Worm (Caenorhabditis elegans) whole organism, early embryonic: ENCODE results near the gene F09C6.12.

Experiments
- F13C5.2 ChIP-seq: sonication (generic microtip); optimal IDR thresholded peaks from 2 replicates; lab custom pipeline; 2017; ENCODE audit warnings: mild to moderate bottlenecking, missing genetic modification characterization, inconsistent platforms, missing compliant biosample characterization
- aly-1 ChIP-seq: sonication (generic microtip); optimal IDR thresholded peaks from 2 replicates; lab custom pipeline; 2016; ENCODE audit warnings: missing genetic modification characterization, missing compliant biosample characterization
- ama-1 ChIP-seq: fragments of 150-350 bp; optimal IDR thresholded peaks from 2 replicates; lab custom pipeline; 2014
- ets-7 ChIP-seq: sonication (generic microtip); optimal IDR thresholded peaks from 2 replicates; lab custom pipeline; 2016; ENCODE audit warnings: missing genotype, missing genetic modification characterization, missing compliant biosample characterization
- flt-1 ChIP-seq: fragments of 200-800 bp; sonication (Bioruptor generic); IDR thresholded peaks from 2 replicates; pipeline ENCODE4 v1.3.6; 2022; ENCODE audit warnings: missing genetic modification characterization, missing compliant biosample characterization
- hnd-1 ChIP-seq: sonication (generic microtip); optimal IDR thresholded peaks from 2 replicates; lab custom pipeline; 2016; ENCODE audit warnings: missing genetic modification characterization, missing compliant biosample characterization
- pes-1 ChIP-seq: fragments of 200-800 bp; sonication (Bioruptor generic); IDR thresholded peaks from 2 replicates; pipeline ENCODE4 v1.3.6; 2022; ENCODE audit warnings: missing genetic modification reagents, missing genetic modification characterization, missing compliant biosample characterization
- sea-1 ChIP-seq: fragments of 200-800 bp; sonication (Bioruptor generic); conservative IDR thresholded peaks from 2 replicates; pipeline ENCODE4 v1.3.6; 2022; ENCODE audit warnings: missing genetic modification characterization, missing compliant biosample characterization
- tbx-37 ChIP-seq: fragments of 200-800 bp; sonication (Bioruptor generic); conservative IDR thresholded peaks from 2 replicates; pipeline ENCODE4 v1.3.6; 2022; ENCODE audit warnings: missing genetic modification reagents, missing genetic modification characterization, missing compliant biosample characterization
- tra-4 ChIP-seq: sonication (generic microtip); optimal IDR thresholded peaks from 2 replicates; lab custom pipeline; 2017; ENCODE audit warnings: missing genetic modification characterization, missing compliant biosample characterization

ce11 chrV:16919675-16920074 lies 37.0 kb downstream of the F09C6.12 start:
- TF ChIP-seq ama-1 (lab: Kevin White, UChicago): no peak
- no peak for TF ChIP-seq aly-1
- no peak for TF ChIP-seq flt-1 (GFP tag; lab: Robert Waterston, UW)
- no peak for TF ChIP-seq hnd-1 (tag; lab: Kevin White, UChicago)
- TF ChIP-seq tra-4 (tag; lab: Kevin White, UChicago): no peak
- no peak for TF ChIP-seq sea-1
- TF ChIP-seq F13C5.2: no peak
- no peak for TF ChIP-seq tbx-37 (GFP tag; lab: Robert Waterston, UW)
- TF ChIP-seq ets-7: no peak
- no peak for TF ChIP-seq pes-1 (GFP tag; lab: Robert Waterston, UW)
